Fruit fly (Drosophila melanogaster): ENCODE measurements around the gene CG33644.

Gene CG33644

dm6 chr2L:13548786-13549780, 17.2 kb downstream of the CG33644 start, which contains the start of gene B4 (continued):
- TF ChIP-seq CG18764 (GFP tag; optimal IDR thresholded peaks at IDR 0.05) (no peak), NFAT (GFP tag; IDR thresholded peaks at IDR 0.05) (peak; percentile 74; the same call in 1 of the 2 replicates), Taf1 (GFP tag; IDR thresholded peaks at IDR 0.05) (no peak), CG17612 (GFP tag; IDR thresholded peaks at IDR 0.05) (no peak), CG6654 (GFP tag; optimal IDR thresholded peaks at IDR 0.05) (no peak), CG2678 (tag; optimal IDR thresholded peaks at IDR 0.05) (peak; percentile 38), crol (GFP tag; IDR thresholded peaks at IDR 0.05) (peak; percentile 1; the same call in 1 of the 2 replicates), gem (tag; optimal IDR thresholded peaks at IDR 0.05) (no peak), psq (GFP tag; optimal IDR thresholded peaks at IDR 0.05) (no peak), CG1603 (tag; optimal IDR thresholded peaks at IDR 0.05) (peak; percentile 59), Dfd (GFP tag; optimal IDR thresholded peaks at IDR 0.05) (no peak), CG42726 (GFP tag; IDR thresholded peaks at IDR 0.05; ENCODE audit: partially characterized antibody) (peak; percentile 77), CG30403 (GFP tag; optimal IDR thresholded peaks at IDR 0.05) (no peak), ttk (GFP tag; IDR thresholded peaks at IDR 0.05) (0 out of 2 replicates have a peak, but pooled peaks have one; percentile 37), Sox102F (GFP tag; optimal IDR thresholded peaks at IDR 0.05) (no peak), CG18619 (GFP tag; optimal IDR thresholded peaks at IDR 0.05) (no peak), CG2712 (tag; optimal IDR thresholded peaks at IDR 0.05) (no peak), nom (GFP tag; optimal IDR thresholded peaks at IDR 0.05) (peak; percentile 90), CG14965 (GFP tag; optimal IDR thresholded peaks at IDR 0.05; ENCODE audit: borderline replicate concordance) (no peak), CG9609 (GFP tag; optimal IDR thresholded peaks at IDR 0.05) (no peak), Stat92E (GFP tag; optimal IDR thresholded peaks at IDR 0.05) (peak in 1 of 3 experiments; percentile 28), CG8359 (GFP tag; optimal IDR thresholded peaks at IDR 0.05; ENCODE audit: borderline replicate concordance) (peak; percentile 35), CG2129 (GFP tag; IDR thresholded peaks at IDR 0.05; ENCODE audit: partially characterized antibody) (no peak), CG11723 (GFP tag; optimal IDR thresholded peaks at IDR 0.05) (peak; percentile 3), grau (tag; optimal IDR thresholded peaks at IDR 0.05) (no peak), CG1792 (GFP tag; optimal IDR thresholded peaks at IDR 0.05) (no peak), CG7372 (GFP tag; IDR thresholded peaks at IDR 0.05) (no peak), CG13296 (GFP tag; optimal IDR thresholded peaks at IDR 0.05) (peak; percentile 59), chn (GFP tag; optimal IDR thresholded peaks at IDR 0.05) (no peak), CG8290 (GFP tag; optimal IDR thresholded peaks at IDR 0.05) (no peak), CG8290 (tag; optimal IDR thresholded peaks at IDR 0.05) (peak in 1 of 2 experiments; percentile 87), Gsc (GFP tag; IDR thresholded peaks at IDR 0.05) (no peak), pnt (GFP tag; optimal IDR thresholded peaks at IDR 0.05) (no peak), H15 (GFP tag; IDR thresholded peaks at IDR 0.05) (no peak; the same call in 2 of the 3 replicates), lab (GFP tag; optimal IDR thresholded peaks at IDR 0.05) (peak; percentile 79), CG6272 (GFP tag; IDR thresholded peaks at IDR 0.05) (no peak), fd64A (GFP tag; optimal IDR thresholded peaks at IDR 0.05) (peak; percentile 69), CG7357 (GFP tag; IDR thresholded peaks at IDR 0.05) (no peak), CG6791 (GFP tag; IDR thresholded peaks at IDR 0.05; ENCODE audit: partially characterized antibody) (peak; percentile 44; the same call in 2 of the 3 replicates), sim (GFP tag; IDR thresholded peaks at IDR 0.05) (no peak), E2f2 (GFP tag; IDR thresholded peaks at IDR 0.05) (peak; percentile 97), mirr (GFP tag; optimal IDR thresholded peaks at IDR 0.05) (peak; percentile 89), CG13424 (tag; optimal IDR thresholded peaks at IDR 0.05) (no peak), CG14014 (GFP tag; IDR thresholded peaks at IDR 0.05) (peak; percentile 37; the same call in 1 of the 2 replicates), PHDP (tag; optimal IDR thresholded peaks at IDR 0.05) (no peak), insv (GFP tag; optimal IDR thresholded peaks at IDR 0.05) (no peak), ara (GFP tag; IDR thresholded peaks at IDR 0.05) (no peak), Nf-YB (GFP tag; optimal IDR thresholded peaks at IDR 0.05) (no peak)

All from whole organism, embryonic.